Worm (Caenorhabditis elegans) whole organism, L4 larva: ENCODE measurements around the gene csa-1.

Experiments
- D1046.2 ChIP-seq: fragments of 200-800 bp; sonication (Bioruptor generic); IDR thresholded peaks from 2 replicates; pipeline ENCODE4 v1.3.6; 2022; ENCODE audit warnings: missing genetic modification characterization, missing compliant biosample characterization
- F10B5.3 ChIP-seq: sonication (generic microtip); optimal IDR thresholded peaks from 2 replicates; lab custom pipeline; 2016; ENCODE audit warnings: mild to moderate bottlenecking, missing genetic modification characterization, missing compliant biosample characterization
- F26F4.8 ChIP-seq: fragments of 200-800 bp; sonication (Bioruptor generic); conservative IDR thresholded peaks from 2 replicates; pipeline ENCODE4 v1.3.6; 2022; ENCODE audit warnings: missing genetic modification characterization, missing compliant biosample characterization
- F37D6.2 ChIP-seq: sonication (generic microtip); optimal IDR thresholded peaks from 2 replicates; lab custom pipeline; 2016; ENCODE audit warnings: mild to moderate bottlenecking, missing genetic modification characterization, missing compliant biosample characterization
- F44E2.7 ChIP-seq: fragments of 200-800 bp; sonication (Bioruptor generic); IDR thresholded peaks from 2 replicates; pipeline ENCODE4 v2.1.2; 2022; ENCODE audit warnings: missing genetic modification characterization, missing compliant biosample characterization
- ama-1 ChIP-seq: fragments of 150-350 bp; optimal IDR thresholded peaks from 2 replicates; lab custom pipeline; 2014; ENCODE audit warnings: inconsistent platforms, mixed read lengths
- ceh-28 ChIP-seq: fragments of 150-350 bp; optimal IDR thresholded peaks from 2 replicates; lab custom pipeline; 2014; ENCODE audit warnings: missing biosample characterization, missing genetic modification reagents, missing genetic modification characterization
- ceh-44 ChIP-seq: fragments of 200-800 bp; sonication (Bioruptor generic); IDR thresholded peaks from 2 replicates; pipeline ENCODE4 v1.3.6; 2022; ENCODE audit warnings: missing genetic modification reagents, missing genetic modification characterization, missing compliant biosample characterization
- daf-12 ChIP-seq: fragments of 150-350 bp; optimal IDR thresholded peaks from 2 replicates; lab custom pipeline; 2014; ENCODE audit warnings: missing biosample characterization, missing genetic modification reagents, missing genetic modification characterization
- daf-8 ChIP-seq: fragments of 200-800 bp; sonication (Bioruptor generic); IDR thresholded peaks from 2 replicates; pipeline ENCODE4 v1.3.6; 2022; ENCODE audit warnings: missing genetic modification characterization, missing compliant biosample characterization
- dmd-9 ChIP-seq: fragments of 200-800 bp; sonication (Bioruptor generic); IDR thresholded peaks from 2 replicates; pipeline ENCODE4 v1.3.6; 2022; ENCODE audit warnings: missing genetic modification reagents, missing genetic modification characterization, missing compliant biosample characterization
- duxl-1 ChIP-seq: sonication (generic microtip); optimal IDR thresholded peaks from 2 replicates; lab custom pipeline; 2016; ENCODE audit warnings: mild to moderate bottlenecking, missing genetic modification characterization, moderate library complexity, missing compliant biosample characterization; ENCODE audit not compliant: poor library complexity
- egl-27 ChIP-seq: sonication (generic microtip); optimal IDR thresholded peaks from 3 replicates; lab custom pipeline; 2017; ENCODE audit warnings: missing biosample characterization, missing genetic modification reagents, missing genetic modification characterization
- egl-43 ChIP-seq: fragments of 200-800 bp; sonication (Bioruptor generic); IDR thresholded peaks from 2 replicates; pipeline ENCODE4 v1.3.6; 2022; ENCODE audit warnings: missing genetic modification reagents, missing genetic modification characterization, missing compliant biosample characterization
- fkh-10 ChIP-seq: fragments of 150-350 bp; optimal IDR thresholded peaks from 2 replicates; lab custom pipeline; 2014; ENCODE audit warnings: missing biosample characterization, missing genetic modification reagents, missing genetic modification characterization
- hif-1 ChIP-seq, 2 experiments: sonication (generic microtip); optimal IDR thresholded peaks; 2 replicates each; lab custom pipeline; 2016 to 2017; ENCODE audit warnings: missing compliant biosample characterization in 2 of 2, missing genetic modification characterization in 2 of 2, missing genetic modification reagents in 2 of 2, missing genotype in 2 of 2, mild to moderate bottlenecking in 1 of 2
- hlh-11 ChIP-seq: fragments of 200-800 bp; sonication (Bioruptor generic); optimal IDR thresholded peaks from 2 replicates; lab custom pipeline; 2018; ENCODE audit warnings: mild to moderate bottlenecking, missing genetic modification characterization, missing compliant biosample characterization
- hlh-30 ChIP-seq: sonication (generic microtip); optimal IDR thresholded peaks from 2 replicates; lab custom pipeline; 2017; ENCODE audit warnings: antibody characterized with exemption, mild to moderate bottlenecking, missing genetic modification characterization, missing compliant biosample characterization; ENCODE audit not compliant: insufficient read depth
- lin-1 ChIP-seq: fragments of 200-800 bp; sonication (Bioruptor generic); IDR thresholded peaks from 2 replicates; pipeline ENCODE4 v1.3.6; 2022; ENCODE audit warnings: missing genetic modification reagents, missing genetic modification characterization, missing compliant biosample characterization
- lin-13 ChIP-seq: fragments of 150-350 bp; optimal IDR thresholded peaks from 2 replicates; lab custom pipeline; 2014; ENCODE audit warnings: missing biosample characterization, missing genetic modification reagents, missing genetic modification characterization
- lin-15B ChIP-seq: fragments of 150-350 bp; sonication (generic microtip); optimal IDR thresholded peaks from 3 replicates; lab custom pipeline; 2014; ENCODE audit warnings: missing biosample characterization, missing genetic modification characterization
- lin-29 ChIP-seq: fragments of 200-800 bp; sonication (Bioruptor generic); IDR thresholded peaks from 2 replicates; pipeline ENCODE4 v1.3.6; 2022; ENCODE audit warnings: missing genetic modification reagents, missing genetic modification characterization, missing compliant biosample characterization
- lin-39 ChIP-seq: fragments of 150-350 bp; optimal IDR thresholded peaks from 2 replicates; lab custom pipeline; 2014; ENCODE audit warnings: missing biosample characterization, missing genetic modification reagents, missing genetic modification characterization
- lir-3 ChIP-seq: sonication (generic microtip); optimal IDR thresholded peaks from 2 replicates; lab custom pipeline; 2016; ENCODE audit warnings: mild to moderate bottlenecking, missing genetic modification characterization, missing compliant biosample characterization
- lsy-2 ChIP-seq, 2 experiments: fragments of 150-350 bp in 1 of 2; sonication (generic microtip) in 1 of 2; optimal IDR thresholded peaks; 2 replicates each; lab custom pipeline; 2014 to 2017; ENCODE audit warnings: missing biosample characterization in 2 of 2, missing genetic modification characterization in 2 of 2
- madf-5 ChIP-seq, 2 experiments: fragments of 200-800 bp; sonication (Bioruptor generic); IDR thresholded peaks; 2 replicates each; pipeline ENCODE4 v1.3.6; 2022; ENCODE audit warnings: missing compliant biosample characterization in 2 of 2, missing genetic modification characterization in 2 of 2
- madf-9 ChIP-seq: fragments of 200-800 bp; sonication (Bioruptor generic); conservative IDR thresholded peaks from 2 replicates; pipeline ENCODE4 v1.3.6; 2022; ENCODE audit warnings: missing genetic modification reagents, missing genetic modification characterization, missing compliant biosample characterization
- mdt-29 ChIP-seq: fragments of 200-800 bp; sonication (Bioruptor generic); IDR thresholded peaks from 2 replicates; pipeline ENCODE4 v1.3.6; 2022; ENCODE audit warnings: missing genetic modification reagents, missing genetic modification characterization, missing compliant biosample characterization
- mep-1 ChIP-seq: fragments of 150-350 bp; sonication (generic microtip); optimal IDR thresholded peaks from 3 replicates; lab custom pipeline; 2014; ENCODE audit warnings: missing biosample characterization, missing genetic modification characterization
- mxl-2 ChIP-seq: fragments of 200-800 bp; sonication (Bioruptor generic); conservative IDR thresholded peaks from 2 replicates; pipeline ENCODE4 v1.3.6; 2022; ENCODE audit warnings: missing genetic modification reagents, missing genetic modification characterization, missing compliant biosample characterization
- mxl-3 ChIP-seq: fragments of 200-800 bp; sonication (Bioruptor generic); optimal IDR thresholded peaks from 2 replicates; lab custom pipeline; 2018; ENCODE audit warnings: mild to moderate bottlenecking, missing genetic modification characterization, missing compliant biosample characterization
- nhr-111 ChIP-seq: fragments of 200-800 bp; sonication (Bioruptor generic); optimal IDR thresholded peaks from 2 replicates; lab custom pipeline; 2018; ENCODE audit warnings: mild to moderate bottlenecking, missing genetic modification characterization, missing compliant biosample characterization
- nhr-28 ChIP-seq: fragments of 150-350 bp; optimal IDR thresholded peaks from 2 replicates; lab custom pipeline; 2014; ENCODE audit warnings: missing biosample characterization, missing genetic modification characterization
- nhr-6 ChIP-seq: fragments of 150-350 bp; optimal IDR thresholded peaks from 2 replicates; lab custom pipeline; 2014; ENCODE audit warnings: missing biosample characterization, missing genetic modification characterization
- pha-4 ChIP-seq, 2 experiments: fragments of 150-350 bp in 1 of 2; fragments of 200-800 bp in 1 of 2; sonication (Bioruptor generic) in 1 of 2; IDR thresholded peaks in 1 of 2; optimal IDR thresholded peaks in 1 of 2; 2 replicates each; pipeline versions ENCODE4 v1.3.6 to Lab custom; 2014 to 2022; ENCODE audit warnings: missing genetic modification characterization in 2 of 2, missing genetic modification reagents in 2 of 2, missing biosample characterization in 1 of 2, missing compliant biosample characterization in 1 of 2
- pqm-1 ChIP-seq: sonication (generic microtip); optimal IDR thresholded peaks from 2 replicates; lab custom pipeline; 2017; ENCODE audit warnings: missing biosample characterization, missing genetic modification characterization
- rbr-2 ChIP-seq: sonication (generic microtip); optimal IDR thresholded peaks from 2 replicates; lab custom pipeline; 2016; ENCODE audit warnings: missing genotype, missing genetic modification characterization, missing compliant biosample characterization
- saeg-2 ChIP-seq: fragments of 200-800 bp; sonication (Bioruptor generic); IDR thresholded peaks from 2 replicates; pipeline ENCODE4 v1.3.6; 2022; ENCODE audit warnings: missing genetic modification reagents, missing genetic modification characterization, missing compliant biosample characterization
- snpc-1.2 ChIP-seq: fragments of 200-800 bp; sonication (Bioruptor generic); IDR thresholded peaks from 2 replicates; pipeline ENCODE4 v1.3.6; 2022; ENCODE audit warnings: missing genetic modification reagents, missing genetic modification characterization, missing compliant biosample characterization
- tag-97 ChIP-seq: fragments of 200-800 bp; sonication (Bioruptor generic); IDR thresholded peaks from 2 replicates; pipeline ENCODE4 v1.3.6; 2022; ENCODE audit warnings: missing genetic modification characterization, missing compliant biosample characterization
- tra-1 ChIP-seq: fragments of 200-800 bp; sonication (Bioruptor generic); IDR thresholded peaks from 2 replicates; pipeline ENCODE4 v1.3.6; 2022; ENCODE audit warnings: missing genetic modification reagents, missing genetic modification characterization, missing compliant biosample characterization
- unc-130 ChIP-seq: sonication (generic microtip); optimal IDR thresholded peaks from 2 replicates; lab custom pipeline; 2016; ENCODE audit warnings: missing genetic modification reagents, missing genetic modification characterization, missing compliant biosample characterization
- unc-39 ChIP-seq: sonication (generic microtip); optimal IDR thresholded peaks from 2 replicates; lab custom pipeline; 2017; ENCODE audit warnings: missing biosample characterization, missing genetic modification characterization
- unc-62 ChIP-seq, 3 experiments: fragments of 150-350 bp in 1 of 3; sonication (generic microtip); optimal IDR thresholded peaks in 2 of 3; peaks in 1 of 3; 1 replicate in 1 of 3; 2 replicates in 2 of 3; lab custom pipeline; 2014 to 2017; ENCODE audit warnings: missing biosample characterization in 3 of 3, missing genetic modification characterization in 3 of 3, missing genetic modification reagents in 3 of 3, missing genotype in 1 of 3
- zag-1 ChIP-seq: fragments of 150-350 bp; optimal IDR thresholded peaks from 2 replicates; lab custom pipeline; 2014; ENCODE audit warnings: missing biosample characterization, missing genetic modification characterization
- zfp-2 ChIP-seq: sonication (generic microtip); optimal IDR thresholded peaks from 2 replicates; lab custom pipeline; 2016; ENCODE audit warnings: mild to moderate bottlenecking, missing genetic modification characterization, missing compliant biosample characterization
- ztf-11 ChIP-seq: fragments of 150-350 bp; optimal IDR thresholded peaks from 2 replicates; lab custom pipeline; 2014; ENCODE audit warnings: missing biosample characterization, missing genetic modification characterization
- ztf-7 ChIP-seq: fragments of 150-350 bp; optimal IDR thresholded peaks from 2 replicates; lab custom pipeline; 2014; ENCODE audit warnings: missing biosample characterization, missing genetic modification characterization

The csa-1 gene

DNA sequence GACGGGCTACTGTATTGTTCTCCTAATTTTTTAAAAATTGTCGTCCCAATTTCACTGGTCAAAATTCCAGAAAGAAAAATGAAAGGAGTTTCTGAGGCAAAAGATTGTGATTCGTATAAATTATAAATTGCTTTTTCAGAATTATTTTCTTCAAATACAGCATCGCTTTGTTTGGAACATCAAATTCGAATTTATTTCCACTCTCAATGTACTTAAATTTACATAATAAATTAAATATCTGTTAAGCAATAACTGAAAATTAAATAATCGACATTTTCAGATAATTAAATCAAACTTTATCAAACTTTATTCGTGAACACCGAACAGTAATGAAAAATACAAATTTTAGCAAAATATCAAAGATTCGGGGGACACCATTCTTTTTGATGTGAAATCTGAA lies 44.8 kb downstream of the csa-1 start (continued):
- TF ChIP-seq ama-1 (lab: Kevin White, UChicago) = no peak
- TF ChIP-seq daf-8 (GFP tag; lab: Robert Waterston, UW) = no peak
- TF ChIP-seq mep-1 (tag; lab: Kevin White, UChicago) = peak; percentile 72

- peak; percentile 99 for TF ChIP-seq hlh-30 (tag; lab: Kevin White, UChicago)
- TF ChIP-seq ztf-11 (tag; lab: Kevin White, UChicago) = no peak
- TF ChIP-seq pqm-1 = peak; percentile 2
- TF ChIP-seq tag-97 (GFP tag; lab: Robert Waterston, UW) = no peak
- 0 out of 2 replicates have a peak, but pooled peaks have one; percentile 38 for TF ChIP-seq madf-9 (GFP tag; lab: Robert Waterston, UW)
- TF ChIP-seq nhr-6 = peak; percentile 95
- peak; percentile 29 for TF ChIP-seq F37D6.2 (tag; lab: Kevin White, UChicago)
- TF ChIP-seq dmd-9 (GFP tag; lab: Robert Waterston, UW) = no peak
- TF ChIP-seq pha-4 (GFP tag; IDR thresholded peaks at IDR 0.05; lab: Robert Waterston, UW) = peak; percentile 72
- TF ChIP-seq pha-4 (tag; optimal IDR thresholded peaks at IDR 0.05; lab: Kevin White, UChicago) = peak; percentile 55
- TF ChIP-seq D1046.2 (GFP tag; lab: Robert Waterston, UW) = 0 out of 2 replicates have a peak, but pooled peaks have one; percentile 35
- TF ChIP-seq fkh-10 (GFP tag; lab: Kevin White, UChicago) = peak; percentile 60
- no peak for TF ChIP-seq lin-39 (tag; lab: Kevin White, UChicago)
- TF ChIP-seq zfp-2 (tag; lab: Kevin White, UChicago) = no peak
- no peak for TF ChIP-seq duxl-1 (tag; lab: Kevin White, UChicago)
- peak; percentile 99 for TF ChIP-seq hlh-11 (tag; lab: Kevin White, UChicago)
- no peak for TF ChIP-seq madf-5 (GFP tag; IDR thresholded peaks at IDR 0.05; lab: Robert Waterston, UW)
- TF ChIP-seq hif-1 (tag; optimal IDR thresholded peaks at IDR 0.05; lab: Kevin White, UChicago) = peak in 1 of 2 experiments; percentile 71
- TF ChIP-seq snpc-1.2 (GFP tag; lab: Robert Waterston, UW) = 0 out of 2 replicates have a peak, but pooled peaks have one; percentile 42
- peak; percentile 30 for TF ChIP-seq ama-1 (lab: Kevin White, UChicago)
- peak; percentile 60; the same call in 1 of the 2 replicates for TF ChIP-seq mdt-29 (GFP tag; lab: Robert Waterston, UW)
- TF ChIP-seq lsy-2 (tag; optimal IDR thresholded peaks at IDR 0.05; lab: Kevin White, UChicago) = peak; percentile 67 to 86
- TF ChIP-seq nhr-111 (GFP tag; lab: Kevin White, UChicago) = no peak
- TF ChIP-seq saeg-2 (GFP tag; lab: Robert Waterston, UW) = no peak
- no peak for TF ChIP-seq F26F4.8
- peak; percentile 83 for TF ChIP-seq lin-1 (GFP tag; lab: Robert Waterston, UW)
- no peak for TF ChIP-seq ceh-44
- TF ChIP-seq daf-12 = no peak
- TF ChIP-seq lin-15B (tag; lab: Kevin White, UChicago) = no peak
- TF ChIP-seq lin-29 (GFP tag; lab: Robert Waterston, UW) = no peak
- TF ChIP-seq unc-62 (GFP tag; optimal IDR thresholded peaks at IDR 0.05 in 1 of 2; lab: Kevin White, UChicago) = peak in 1 of 2 experiments; percentile 99
- no peak for TF ChIP-seq unc-62 (tag; optimal IDR thresholded peaks at IDR 0.05; lab: Kevin White, UChicago)
- peak; percentile 19 for TF ChIP-seq ceh-28 (tag; lab: Kevin White, UChicago)
- 0 out of 2 replicates have a peak, but pooled peaks have one; percentile 65 for TF ChIP-seq egl-43 (GFP tag; lab: Robert Waterston, UW)
- TF ChIP-seq ztf-7 (tag; lab: Kevin White, UChicago) = no peak
- TF ChIP-seq F10B5.3 (tag; lab: Kevin White, UChicago) = no peak
- TF ChIP-seq mxl-3 = peak; percentile 74
- TF ChIP-seq egl-27 (tag; lab: Kevin White, UChicago) = no peak
- peak; percentile 19 for TF ChIP-seq lin-13 (GFP tag; lab: Kevin White, UChicago)
- no peak for TF ChIP-seq lir-3 (tag; lab: Kevin White, UChicago)
- TF ChIP-seq unc-130 = no peak
- TF ChIP-seq tra-1 (GFP tag; lab: Robert Waterston, UW) = peak; percentile 84
- peak; percentile 77 for TF ChIP-seq rbr-2 (tag; lab: Kevin White, UChicago)
- TF ChIP-seq F44E2.7 = no peak
- no peak for TF ChIP-seq mxl-2 (GFP tag; lab: Robert Waterston, UW)
- peak; percentile 80 for TF ChIP-seq nhr-28
- TF ChIP-seq zag-1 = no peak
- TF ChIP-seq unc-39 (tag; lab: Kevin White, UChicago) = no peak
Measured at ce11 chrII:9273984-9274383, 45.5 kb downstream of the csa-1 start.
